Fruit fly (Drosophila melanogaster): Measurements from ENCODE around the gene CG12105.

Gene CG12105

dm6 chr3L:1644920-1645567 lies 29.4 kb upstream of the CG12105 start, which contains the start of the genes alphaCOP and CG13919 (continued):
- peak; percentile 96 for TF ChIP-seq CG10669 (GFP tag; optimal IDR thresholded peaks at IDR 0.05)
- peak; percentile 94 for TF ChIP-seq CG11762 (GFP tag; optimal IDR thresholded peaks at IDR 0.05; ENCODE audit: insufficient read depth)
- peak; percentile 97 for TF ChIP-seq CG11294 (GFP tag; IDR thresholded peaks at IDR 0.05)
- peak; percentile 96 for TF ChIP-seq net (GFP tag; optimal IDR thresholded peaks at IDR 0.05)
- TF ChIP-seq Sox14 (GFP tag; optimal IDR thresholded peaks at IDR 0.05), result peak; percentile 98
- TF ChIP-seq CG6163 (GFP tag; IDR thresholded peaks at IDR 0.05), result peak; percentile 93
- TF ChIP-seq pdm3 (GFP tag; optimal IDR thresholded peaks at IDR 0.05), result peak; percentile 98
- peak; percentile 95 for TF ChIP-seq CG9139 (GFP tag; optimal IDR thresholded peaks at IDR 0.05)
- TF ChIP-seq CG8319 (GFP tag; optimal IDR thresholded peaks at IDR 0.05), result peak; percentile 96
- peak; percentile 97 for TF ChIP-seq CG6792 (GFP tag; optimal IDR thresholded peaks at IDR 0.05)
- TF ChIP-seq cyc (GFP tag; optimal IDR thresholded peaks at IDR 0.05), result peak; percentile 96
- peak; percentile 91 for TF ChIP-seq CG11902 (GFP tag; optimal IDR thresholded peaks at IDR 0.05)
- peak; percentile 98 for TF ChIP-seq CG8632 (GFP tag; optimal IDR thresholded peaks at IDR 0.05)
- peak; percentile 94 for TF ChIP-seq fkh (GFP tag; optimal IDR thresholded peaks at IDR 0.05)
- no peak for TF ChIP-seq vri (GFP tag; optimal IDR thresholded peaks at IDR 0.05)
- peak; percentile 96 for TF ChIP-seq Gug (GFP tag; IDR thresholded peaks at IDR 0.05)
- TF ChIP-seq Lpt (GFP tag; optimal IDR thresholded peaks at IDR 0.05), result peak; percentile 97
- TF ChIP-seq acj6 (GFP tag; optimal IDR thresholded peaks at IDR 0.05), result peak; percentile 99
- TF ChIP-seq CG15336 (GFP tag; IDR thresholded peaks at IDR 0.05), result peak; percentile 99

dm6 chr3L:1639185-1639812 lies 23.7 kb upstream of the CG12105 start, which contains the start of the genes Mettl2 and Bgb:
Mettl2 (minus strand) TSS chr3L:1639235.
Bgb (plus strand) TSS chr3L:1639711.
- TF ChIP-seq CG34406 (GFP tag; optimal IDR thresholded peaks at IDR 0.05) (peak; percentile 58), Eip93F (GFP tag; optimal IDR thresholded peaks at IDR 0.05) (no peak), CG10631 (GFP tag; optimal IDR thresholded peaks at IDR 0.05) (peak; percentile 83), CG11902 (GFP tag; optimal IDR thresholded peaks at IDR 0.05) (peak; percentile 79), pdm3 (GFP tag; optimal IDR thresholded peaks at IDR 0.05) (no peak), Met (GFP tag; optimal IDR thresholded peaks at IDR 0.05) (no peak), fd59A (GFP tag; optimal IDR thresholded peaks at IDR 0.05) (peak; percentile 32), CG8632 (GFP tag; optimal IDR thresholded peaks at IDR 0.05) (peak; percentile 51), CG1621 (tag; optimal IDR thresholded peaks at IDR 0.05) (peak; percentile 47), Lpt (GFP tag; optimal IDR thresholded peaks at IDR 0.05) (no peak), dsx (GFP tag; optimal IDR thresholded peaks at IDR 0.05; ENCODE audit: poor library complexity, severe bottlenecking) (no peak), Sox15 (GFP tag; optimal IDR thresholded peaks at IDR 0.05) (peak; percentile 79), Ets96B (tag; optimal IDR thresholded peaks at IDR 0.05) (peak; percentile 63), Hr38 (GFP tag; optimal IDR thresholded peaks at IDR 0.05) (no peak), Hr4 (GFP tag; optimal IDR thresholded peaks at IDR 0.05) (peak; percentile 81), svp (GFP tag) (no peak), spab (GFP tag; optimal IDR thresholded peaks at IDR 0.05) (no peak), CG6808 (GFP tag; optimal IDR thresholded peaks at IDR 0.05) (no peak), net (GFP tag; optimal IDR thresholded peaks at IDR 0.05) (no peak), CG3919 (GFP tag; optimal IDR thresholded peaks at IDR 0.05) (peak; percentile 74), Gug (GFP tag; IDR thresholded peaks at IDR 0.05) (peak; percentile 68; the same call in 1 of the 2 replicates), Sox102F (GFP tag; optimal IDR thresholded peaks at IDR 0.05) (no peak), Smox (GFP tag; optimal IDR thresholded peaks at IDR 0.05) (peak; percentile 73), fd85E (GFP tag; optimal IDR thresholded peaks at IDR 0.05) (no peak), CG6854 (GFP tag; optimal IDR thresholded peaks at IDR 0.05) (no peak), CG7368 (GFP tag; optimal IDR thresholded peaks at IDR 0.05) (peak; percentile 40), CG6276 (GFP tag; optimal IDR thresholded peaks at IDR 0.05) (no peak), CG11762 (GFP tag; optimal IDR thresholded peaks at IDR 0.05; ENCODE audit: insufficient read depth) (peak; percentile 35), CG8119 (GFP tag; IDR thresholded peaks at IDR 0.05) (peak; percentile 53), eg (GFP tag; IDR thresholded peaks at IDR 0.05) (peak; percentile 73; the same call in 2 of the 3 replicates), CG10669 (GFP tag; optimal IDR thresholded peaks at IDR 0.05) (no peak), CG16779 (tag; optimal IDR thresholded peaks at IDR 0.05) (no peak), Hr39 (GFP tag; optimal IDR thresholded peaks at IDR 0.05) (peak; percentile 90), CG3032 (tag; optimal IDR thresholded peaks at IDR 0.05) (peak; percentile 81), Eip78C (GFP tag) (no peak), CG11294 (GFP tag; IDR thresholded peaks at IDR 0.05) (peak; percentile 54; the same call in 1 of the 2 replicates), CG4318 (GFP tag; optimal IDR thresholded peaks at IDR 0.05) (no peak)

Measured in whole organism, prepupa.